Worm (Caenorhabditis elegans) whole organism, L4 larva: ENCODE measurements around the gene srbc-16.

Experiments used
- D1046.2 ChIP-seq: fragments of 200-800 bp; sonication (Bioruptor generic); IDR thresholded peaks from 2 replicates; pipeline ENCODE4 v1.3.6; 2022; ENCODE audit warnings: missing genetic modification characterization, missing compliant biosample characterization
- T26A8.4 ChIP-seq: fragments of 200-800 bp; sonication (Bioruptor generic); IDR thresholded peaks from 2 replicates; pipeline ENCODE4 v1.3.6; 2022; ENCODE audit warnings: missing genetic modification characterization, missing compliant biosample characterization
- Y48G9A.11 ChIP-seq: fragments of 200-800 bp; sonication (Bioruptor generic); IDR thresholded peaks from 2 replicates; pipeline ENCODE4 v1.3.6; 2022; ENCODE audit warnings: missing genetic modification reagents, missing genetic modification characterization, missing compliant biosample characterization
- Y75B8A.6 ChIP-seq: fragments of 200-800 bp; sonication (Bioruptor generic); IDR thresholded peaks from 2 replicates; pipeline ENCODE4 v1.3.6; 2022; ENCODE audit warnings: missing genetic modification reagents, missing genetic modification characterization, missing compliant biosample characterization
- ZK337.2 ChIP-seq: fragments of 200-800 bp; sonication (Bioruptor generic); IDR thresholded peaks from 2 replicates; pipeline ENCODE4 v1.3.6; 2022; ENCODE audit warnings: missing genetic modification reagents, missing genetic modification characterization, missing compliant biosample characterization
- ZK546.5 ChIP-seq, 2 experiments: sonication (generic microtip); optimal IDR thresholded peaks; 2 replicates each; lab custom pipeline; 2017; ENCODE audit warnings: missing biosample characterization in 2 of 2, missing genetic modification characterization in 2 of 2
- aha-1 ChIP-seq: fragments of 150-350 bp; peaks from one replicate; lab custom pipeline; 2014; ENCODE audit warnings: missing biosample characterization, missing genetic modification characterization
- ama-1 ChIP-seq: fragments of 150-350 bp; optimal IDR thresholded peaks from 2 replicates; lab custom pipeline; 2014; ENCODE audit warnings: inconsistent platforms, mixed read lengths
- attf-4 ChIP-seq: sonication (generic microtip); optimal IDR thresholded peaks from 3 replicates; lab custom pipeline; 2017; ENCODE audit warnings: missing biosample characterization, missing genetic modification characterization
- ceh-28 ChIP-seq: fragments of 150-350 bp; optimal IDR thresholded peaks from 2 replicates; lab custom pipeline; 2014; ENCODE audit warnings: missing biosample characterization, missing genetic modification reagents, missing genetic modification characterization
- daf-16 ChIP-seq, 3 experiments: sonication (generic microtip); optimal IDR thresholded peaks; 2 replicates each; lab custom pipeline; 2016 to 2017; ENCODE audit warnings: missing genetic modification characterization in 3 of 3, missing genetic modification reagents in 3 of 3, mild to moderate bottlenecking in 2 of 3, missing compliant biosample characterization in 2 of 3, missing biosample characterization in 1 of 3, moderate library complexity in 1 of 3
- dmd-6 ChIP-seq: fragments of 200-800 bp; sonication (Bioruptor generic); IDR thresholded peaks from 2 replicates; pipeline ENCODE4 v1.3.6; 2022; ENCODE audit warnings: missing genetic modification reagents, missing genetic modification characterization, missing compliant biosample characterization
- dmd-8 ChIP-seq: fragments of 200-800 bp; sonication (Bioruptor generic); IDR thresholded peaks from 2 replicates; pipeline ENCODE4 v1.3.6; 2022; ENCODE audit warnings: missing genetic modification characterization, missing compliant biosample characterization
- egl-43 ChIP-seq: fragments of 200-800 bp; sonication (Bioruptor generic); IDR thresholded peaks from 2 replicates; pipeline ENCODE4 v1.3.6; 2022; ENCODE audit warnings: missing genetic modification reagents, missing genetic modification characterization, missing compliant biosample characterization
- hlh-11 ChIP-seq: fragments of 200-800 bp; sonication (Bioruptor generic); optimal IDR thresholded peaks from 2 replicates; lab custom pipeline; 2018; ENCODE audit warnings: mild to moderate bottlenecking, missing genetic modification characterization, missing compliant biosample characterization
- hlh-30 ChIP-seq: sonication (generic microtip); optimal IDR thresholded peaks from 2 replicates; lab custom pipeline; 2017; ENCODE audit warnings: antibody characterized with exemption, mild to moderate bottlenecking, missing genetic modification characterization, missing compliant biosample characterization; ENCODE audit not compliant: insufficient read depth
- hmg-1.1 ChIP-seq: fragments of 200-800 bp; sonication (Bioruptor generic); IDR thresholded peaks from 2 replicates; pipeline ENCODE4 v1.3.6; 2022; ENCODE audit warnings: missing genetic modification reagents, missing genetic modification characterization, missing compliant biosample characterization
- lir-3 ChIP-seq: sonication (generic microtip); optimal IDR thresholded peaks from 2 replicates; lab custom pipeline; 2016; ENCODE audit warnings: mild to moderate bottlenecking, missing genetic modification characterization, missing compliant biosample characterization
- mdl-1 ChIP-seq, 2 experiments: fragments of 150-350 bp in 1 of 2; sonication (generic microtip) in 1 of 2; optimal IDR thresholded peaks; 2 replicates each; lab custom pipeline; 2014 to 2017; ENCODE audit warnings: missing biosample characterization in 2 of 2, missing genetic modification characterization in 2 of 2
- mxl-2 ChIP-seq: fragments of 200-800 bp; sonication (Bioruptor generic); conservative IDR thresholded peaks from 2 replicates; pipeline ENCODE4 v1.3.6; 2022; ENCODE audit warnings: missing genetic modification reagents, missing genetic modification characterization, missing compliant biosample characterization
- nhr-28 ChIP-seq: fragments of 150-350 bp; optimal IDR thresholded peaks from 2 replicates; lab custom pipeline; 2014; ENCODE audit warnings: missing biosample characterization, missing genetic modification characterization
- nhr-42 ChIP-seq: fragments of 200-800 bp; sonication (Bioruptor generic); IDR thresholded peaks from 2 replicates; pipeline ENCODE4 v1.3.6; 2022; ENCODE audit warnings: missing genetic modification characterization, missing compliant biosample characterization
- nhr-6 ChIP-seq: fragments of 150-350 bp; optimal IDR thresholded peaks from 2 replicates; lab custom pipeline; 2014; ENCODE audit warnings: missing biosample characterization, missing genetic modification characterization
- nhr-76 ChIP-seq: fragments of 150-350 bp; optimal IDR thresholded peaks from 2 replicates; lab custom pipeline; 2014; ENCODE audit warnings: missing biosample characterization, missing genetic modification characterization
- pha-4 ChIP-seq, 2 experiments: fragments of 150-350 bp in 1 of 2; fragments of 200-800 bp in 1 of 2; sonication (Bioruptor generic) in 1 of 2; IDR thresholded peaks in 1 of 2; optimal IDR thresholded peaks in 1 of 2; 2 replicates each; pipeline versions ENCODE4 v1.3.6 to Lab custom; 2014 to 2022; ENCODE audit warnings: missing genetic modification characterization in 2 of 2, missing genetic modification reagents in 2 of 2, missing biosample characterization in 1 of 2, missing compliant biosample characterization in 1 of 2
- rbr-2 ChIP-seq: sonication (generic microtip); optimal IDR thresholded peaks from 2 replicates; lab custom pipeline; 2016; ENCODE audit warnings: missing genotype, missing genetic modification characterization, missing compliant biosample characterization
- set-16 ChIP-seq: fragments of 200-800 bp; sonication (Bioruptor generic); IDR thresholded peaks from 2 replicates; pipeline ENCODE4 v1.3.6; 2022; ENCODE audit warnings: missing genetic modification reagents, missing genetic modification characterization, missing compliant biosample characterization
- snpc-4 ChIP-seq: fragments of 150-350 bp; optimal IDR thresholded peaks from 2 replicates; lab custom pipeline; 2014; ENCODE audit warnings: missing biosample characterization, missing genetic modification characterization
- unc-39 ChIP-seq: sonication (generic microtip); optimal IDR thresholded peaks from 2 replicates; lab custom pipeline; 2017; ENCODE audit warnings: missing biosample characterization, missing genetic modification characterization
- unc-62 ChIP-seq, 3 experiments: fragments of 150-350 bp in 1 of 3; sonication (generic microtip); optimal IDR thresholded peaks in 2 of 3; peaks in 1 of 3; 1 replicate in 1 of 3; 2 replicates in 2 of 3; lab custom pipeline; 2014 to 2017; ENCODE audit warnings: missing biosample characterization in 3 of 3, missing genetic modification characterization in 3 of 3, missing genetic modification reagents in 3 of 3, missing genotype in 1 of 3
- zfp-2 ChIP-seq: sonication (generic microtip); optimal IDR thresholded peaks from 2 replicates; lab custom pipeline; 2016; ENCODE audit warnings: mild to moderate bottlenecking, missing genetic modification characterization, missing compliant biosample characterization
- zfp-3 ChIP-seq: fragments of 200-800 bp; sonication (Bioruptor generic); conservative IDR thresholded peaks from 2 replicates; pipeline ENCODE4 v1.3.6; 2022; ENCODE audit warnings: missing genetic modification reagents, missing genetic modification characterization, missing compliant biosample characterization

srbc-16 gene

DNA sequence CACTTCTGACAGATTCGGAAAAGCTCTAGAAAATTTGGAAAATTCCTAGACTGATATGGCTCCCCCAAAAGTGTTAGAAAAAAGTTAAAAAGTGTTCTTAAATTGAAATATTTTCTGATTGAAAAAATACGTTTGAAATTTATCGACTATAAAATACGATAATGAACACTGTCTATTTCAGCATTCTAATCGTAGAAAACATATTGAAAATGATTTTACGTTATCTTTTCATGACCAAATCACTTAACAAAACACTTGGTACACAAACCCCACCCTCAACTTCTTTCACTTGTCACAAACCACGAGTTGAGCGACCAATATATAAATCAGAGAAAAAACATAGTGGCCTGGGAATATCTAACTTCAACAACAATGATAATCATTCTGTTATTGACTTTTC, 2.6 kb upstream of the srbc-16 start, which contains the start of gene cyp-33C1:
Gene cyp-33C1, plus strand, starts transcription at position 301 of the 400 bp plus-strand sequence.
- TF ChIP-seq nhr-28 (tag; lab: Kevin White, UChicago): peak; percentile 54
- no peak for TF ChIP-seq mdl-1 (tag; optimal IDR thresholded peaks at IDR 0.05; lab: Kevin White, UChicago)

DNA sequence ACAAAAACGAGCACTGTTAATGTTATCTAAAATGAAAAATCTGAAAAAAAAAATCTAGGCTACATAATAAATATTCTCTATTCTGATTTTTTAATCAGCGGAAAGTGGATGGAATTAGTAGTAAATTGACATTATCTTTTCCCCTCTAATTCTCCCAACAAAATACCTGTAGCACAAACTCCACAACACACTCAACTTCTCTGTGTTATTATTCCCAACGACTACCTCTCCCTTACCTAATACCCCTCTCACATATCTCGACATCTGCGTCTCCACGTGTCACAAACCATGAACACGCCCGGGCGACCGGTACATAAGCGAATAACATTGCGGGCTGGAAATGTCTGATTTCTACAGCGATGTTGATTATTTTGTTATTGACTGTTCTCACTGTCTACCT, 1.3 kb downstream of the srbc-16 start, which contains the start of gene cyp-33C2:
Gene cyp-33C2, plus strand, starts transcription at position 327 of the 400 bp plus-strand sequence.
- TF ChIP-seq daf-16 (GFP tag; optimal IDR thresholded peaks at IDR 0.05; lab: Kevin White, UChicago) (no peak), daf-16 (tag; optimal IDR thresholded peaks at IDR 0.05; lab: Kevin White, UChicago) (peak; percentile 25), dmd-6 (peak; percentile 61), nhr-28 (tag; lab: Kevin White, UChicago) (peak; percentile 93), ceh-28 (tag; lab: Kevin White, UChicago) (no peak)

DNA sequence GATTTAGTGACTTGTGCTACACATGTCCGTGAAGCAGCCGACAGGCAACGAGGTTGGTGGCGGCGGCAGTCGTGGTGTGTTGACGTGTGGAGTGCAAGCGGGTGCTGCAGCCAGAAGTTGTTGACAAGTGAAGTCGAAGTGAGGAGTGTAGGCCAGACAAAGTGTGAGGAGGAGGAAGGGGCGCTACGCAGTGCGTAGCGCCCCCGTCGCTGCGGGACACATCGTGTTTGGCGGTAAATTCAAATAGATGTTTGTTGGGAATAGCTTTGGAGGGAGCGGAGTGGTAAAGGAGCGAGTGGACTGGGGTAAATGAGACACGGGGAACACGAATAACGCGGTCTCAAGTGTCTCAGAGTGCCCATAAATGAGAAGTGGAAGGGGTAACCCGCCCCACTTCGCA, 3.6 kb downstream of the srbc-16 start:
- TF ChIP-seq nhr-42 (GFP tag; lab: Robert Waterston, UW): no peak
- TF ChIP-seq mxl-2 (GFP tag; lab: Robert Waterston, UW): no peak
- TF ChIP-seq attf-4 (tag; lab: Kevin White, UChicago): no peak
- no peak for TF ChIP-seq unc-62 (GFP tag; optimal IDR thresholded peaks at IDR 0.05 in 1 of 2; lab: Kevin White, UChicago)
- TF ChIP-seq unc-62 (tag; optimal IDR thresholded peaks at IDR 0.05; lab: Kevin White, UChicago): no peak
- no peak for TF ChIP-seq T26A8.4 (GFP tag; lab: Robert Waterston, UW)
- TF ChIP-seq egl-43 (GFP tag; lab: Robert Waterston, UW): no peak
- TF ChIP-seq ceh-28 (tag; lab: Kevin White, UChicago): no peak
- no peak for TF ChIP-seq mdl-1 (tag; optimal IDR thresholded peaks at IDR 0.05; lab: Kevin White, UChicago)
- TF ChIP-seq set-16 (GFP tag; lab: Robert Waterston, UW): 0 out of 2 replicates have a peak, but pooled peaks have one; percentile 32
- TF ChIP-seq hmg-1.1 (GFP tag; lab: Robert Waterston, UW): no peak
- TF ChIP-seq Y75B8A.6 (GFP tag; lab: Robert Waterston, UW): no peak
- peak; percentile 62 for TF ChIP-seq aha-1 (tag; lab: Kevin White, UChicago)
- no peak for TF ChIP-seq ZK337.2

DNA sequence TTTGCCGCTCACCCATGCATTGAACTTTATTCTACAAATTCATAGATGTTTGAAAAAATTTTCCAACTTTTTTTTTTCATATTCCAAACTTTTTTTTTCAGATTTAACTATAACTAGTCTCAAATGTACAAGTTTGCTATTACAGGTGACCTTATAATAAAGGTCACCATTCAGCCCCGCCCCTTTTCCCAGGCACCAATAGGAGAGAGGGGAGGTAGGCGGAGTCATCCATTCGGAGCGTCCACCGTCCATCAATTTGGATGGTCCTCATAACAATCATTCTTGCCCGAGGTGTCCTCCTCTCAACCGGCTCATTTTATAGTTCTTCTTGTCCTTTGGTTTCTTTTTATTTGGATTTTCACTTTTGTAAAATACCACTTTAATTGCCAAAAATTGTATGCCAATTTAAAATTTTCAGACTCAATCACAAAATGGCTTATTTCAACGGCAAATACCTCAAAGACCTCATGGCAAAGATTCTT, 6.1 kb downstream of the srbc-16 start, which contains the start of gene Y5H2B.3:
Gene Y5H2B.3, plus strand, starts transcription at position 432 of the 482 bp plus-strand sequence.
- TF ChIP-seq hlh-11 (tag; lab: Kevin White, UChicago): no peak
- no peak for TF ChIP-seq ZK546.5 (tag; optimal IDR thresholded peaks at IDR 0.05; lab: Kevin White, UChicago)
- no peak for TF ChIP-seq ama-1 (lab: Kevin White, UChicago)
- TF ChIP-seq snpc-4 (tag; lab: Kevin White, UChicago): no peak
- no peak for TF ChIP-seq nhr-76 (tag; lab: Kevin White, UChicago)

DNA sequence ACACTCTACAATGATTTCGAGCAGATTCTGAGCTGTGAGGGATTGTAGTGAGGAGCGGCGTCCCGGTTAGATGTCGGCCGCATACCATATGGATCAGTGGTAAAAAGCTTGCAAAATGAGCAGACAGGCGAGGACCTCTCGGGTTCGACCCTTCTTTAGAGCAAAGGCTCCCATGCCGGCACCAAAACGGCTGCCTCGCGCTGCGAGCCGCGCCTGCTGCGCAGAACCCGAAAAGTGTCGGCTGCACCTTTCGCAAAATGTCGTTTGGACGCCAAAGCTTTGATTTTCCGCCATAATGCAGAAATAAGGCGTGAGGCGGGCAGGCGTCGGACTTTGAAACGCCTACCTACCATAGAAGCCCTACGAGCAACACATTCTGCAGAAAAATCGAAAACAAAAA, 8.5 kb downstream of the srbc-16 start:
- no peak for TF ChIP-seq lir-3
- no peak for TF ChIP-seq unc-39 (tag; lab: Kevin White, UChicago)
- TF ChIP-seq set-16 (GFP tag; lab: Robert Waterston, UW): peak; percentile 91
- TF ChIP-seq dmd-8: no peak
- no peak for TF ChIP-seq rbr-2
- TF ChIP-seq D1046.2 (GFP tag; lab: Robert Waterston, UW): 0 out of 2 replicates have a peak, but pooled peaks have one; percentile 41
- TF ChIP-seq Y48G9A.11: peak; percentile 71; the same call in 1 of the 2 replicates
- TF ChIP-seq nhr-6 (tag; lab: Kevin White, UChicago): no peak
- TF ChIP-seq pha-4 (GFP tag; IDR thresholded peaks at IDR 0.05; lab: Robert Waterston, UW): no peak
- TF ChIP-seq pha-4 (tag; optimal IDR thresholded peaks at IDR 0.05; lab: Kevin White, UChicago): no peak
- TF ChIP-seq hlh-30 (tag; lab: Kevin White, UChicago): no peak
- no peak for TF ChIP-seq zfp-3 (GFP tag; lab: Robert Waterston, UW)
- TF ChIP-seq egl-43 (GFP tag; lab: Robert Waterston, UW): peak; percentile 70
- no peak for TF ChIP-seq zfp-2 (tag; lab: Kevin White, UChicago)
